Worm (Caenorhabditis elegans) whole organism, early embryonic: ENCODE results near the gene tbg-1.

Experiments
- B0310.2 ChIP-seq: sonication (generic microtip); optimal IDR thresholded peaks from 2 replicates; lab custom pipeline; 2016; ENCODE audit warnings: mild to moderate bottlenecking, missing genetic modification characterization, missing compliant biosample characterization
- F13C5.2 ChIP-seq: sonication (generic microtip); optimal IDR thresholded peaks from 2 replicates; lab custom pipeline; 2017; ENCODE audit warnings: mild to moderate bottlenecking, missing genetic modification characterization, inconsistent platforms, missing compliant biosample characterization
- aly-1 ChIP-seq: sonication (generic microtip); optimal IDR thresholded peaks from 2 replicates; lab custom pipeline; 2016; ENCODE audit warnings: missing genetic modification characterization, missing compliant biosample characterization
- ama-1 ChIP-seq: fragments of 150-350 bp; optimal IDR thresholded peaks from 2 replicates; lab custom pipeline; 2014
- ceh-13 ChIP-seq: fragments of 200-800 bp; sonication (Bioruptor generic); optimal IDR thresholded peaks from 2 replicates; lab custom pipeline; 2018; ENCODE audit warnings: mild to moderate bottlenecking, missing genetic modification characterization, missing compliant biosample characterization
- ceh-36 ChIP-seq: sonication (generic microtip); optimal IDR thresholded peaks from 2 replicates; lab custom pipeline; 2016; ENCODE audit warnings: missing genetic modification characterization, inconsistent platforms, missing compliant biosample characterization
- ets-7 ChIP-seq: sonication (generic microtip); optimal IDR thresholded peaks from 2 replicates; lab custom pipeline; 2016; ENCODE audit warnings: missing genotype, missing genetic modification characterization, missing compliant biosample characterization
- flt-1 ChIP-seq: fragments of 200-800 bp; sonication (Bioruptor generic); IDR thresholded peaks from 2 replicates; pipeline ENCODE4 v1.3.6; 2022; ENCODE audit warnings: missing genetic modification characterization, missing compliant biosample characterization
- hmbx-1 ChIP-seq: sonication (generic microtip); optimal IDR thresholded peaks from 2 replicates; lab custom pipeline; 2016; ENCODE audit warnings: mild to moderate bottlenecking, missing genetic modification characterization, missing compliant biosample characterization
- hmg-4 ChIP-seq: fragments of 200-800 bp; sonication (Bioruptor generic); optimal IDR thresholded peaks from 2 replicates; lab custom pipeline; 2018; ENCODE audit warnings: mild to moderate bottlenecking, missing genetic modification characterization, missing compliant biosample characterization
- hnd-1 ChIP-seq: sonication (generic microtip); optimal IDR thresholded peaks from 2 replicates; lab custom pipeline; 2016; ENCODE audit warnings: missing genetic modification characterization, missing compliant biosample characterization
- pes-1 ChIP-seq: fragments of 200-800 bp; sonication (Bioruptor generic); IDR thresholded peaks from 2 replicates; pipeline ENCODE4 v1.3.6; 2022; ENCODE audit warnings: missing genetic modification reagents, missing genetic modification characterization, missing compliant biosample characterization
- scrt-1 ChIP-seq: fragments of 200-800 bp; sonication (Bioruptor generic); IDR thresholded peaks from 2 replicates; pipeline ENCODE4 v1.3.6; 2022; ENCODE audit warnings: missing genetic modification characterization, missing compliant biosample characterization
- sea-1 ChIP-seq: fragments of 200-800 bp; sonication (Bioruptor generic); conservative IDR thresholded peaks from 2 replicates; pipeline ENCODE4 v1.3.6; 2022; ENCODE audit warnings: missing genetic modification characterization, missing compliant biosample characterization
- tbx-11 ChIP-seq: fragments of 200-800 bp; sonication (Bioruptor generic); IDR thresholded peaks from 2 replicates; pipeline ENCODE4 v1.3.6; 2022; ENCODE audit warnings: missing genetic modification characterization, missing compliant biosample characterization
- tbx-37 ChIP-seq: fragments of 200-800 bp; sonication (Bioruptor generic); conservative IDR thresholded peaks from 2 replicates; pipeline ENCODE4 v1.3.6; 2022; ENCODE audit warnings: missing genetic modification reagents, missing genetic modification characterization, missing compliant biosample characterization
- tra-4 ChIP-seq: sonication (generic microtip); optimal IDR thresholded peaks from 2 replicates; lab custom pipeline; 2017; ENCODE audit warnings: missing genetic modification characterization, missing compliant biosample characterization

The tbg-1 gene

ce11 chrIII:9629855-9630254 lies 901 bp upstream of the tbg-1 start, which contains the start of gene rpac-19:
TSS of gene rpac-19 (minus strand) at chrIII:9629885.
- TF ChIP-seq B0310.2 (tag; lab: Kevin White, UChicago) (no peak), hnd-1 (tag; lab: Kevin White, UChicago) (peak; percentile 23), scrt-1 (GFP tag; lab: Robert Waterston, UW) (peak; percentile 69; the same call in 1 of the 2 replicates), hmg-4 (GFP tag; lab: Kevin White, UChicago) (peak; percentile 13), tra-4 (tag; lab: Kevin White, UChicago) (no peak), aly-1 (tag; lab: Kevin White, UChicago) (no peak), tbx-11 (GFP tag; lab: Robert Waterston, UW) (no peak), ceh-36 (tag; lab: Kevin White, UChicago) (peak; percentile 53), ama-1 (no peak), ets-7 (tag; lab: Kevin White, UChicago) (no peak), F13C5.2 (tag; lab: Kevin White, UChicago) (peak; percentile 70), hmbx-1 (peak; percentile 44), tbx-37 (GFP tag; lab: Robert Waterston, UW) (peak; percentile 50; the same call in 1 of the 2 replicates), sea-1 (GFP tag; lab: Robert Waterston, UW) (0 out of 2 replicates have a peak, but pooled peaks have one; percentile 57), flt-1 (GFP tag; lab: Robert Waterston, UW) (peak; percentile 61; the same call in 1 of the 2 replicates), ceh-13 (GFP tag; lab: Kevin White, UChicago) (peak; percentile 49), pes-1 (GFP tag; lab: Robert Waterston, UW) (peak; percentile 73)

ce11 chrIII:9626602-9627001 lies 2.4 kb downstream of the tbg-1 start:
- TF ChIP-seq pes-1 (GFP tag; lab: Robert Waterston, UW) = no peak
- TF ChIP-seq tra-4 (tag; lab: Kevin White, UChicago) = no peak
- no peak for TF ChIP-seq sea-1 (GFP tag; lab: Robert Waterston, UW)
- no peak for TF ChIP-seq ceh-36 (tag; lab: Kevin White, UChicago)
- TF ChIP-seq flt-1 (GFP tag; lab: Robert Waterston, UW) = no peak
- TF ChIP-seq aly-1 (tag; lab: Kevin White, UChicago) = no peak
- TF ChIP-seq hmg-4 (GFP tag; lab: Kevin White, UChicago) = no peak
- TF ChIP-seq hmbx-1 = no peak
- no peak for TF ChIP-seq B0310.2 (tag; lab: Kevin White, UChicago)
- TF ChIP-seq ets-7 (tag; lab: Kevin White, UChicago) = no peak
- TF ChIP-seq hnd-1 (tag; lab: Kevin White, UChicago) = no peak
- no peak for TF ChIP-seq ama-1
- TF ChIP-seq ceh-13 (GFP tag; lab: Kevin White, UChicago) = no peak
- TF ChIP-seq scrt-1 (GFP tag; lab: Robert Waterston, UW) = no peak
- no peak for TF ChIP-seq tbx-11 (GFP tag; lab: Robert Waterston, UW)

- no peak for TF ChIP-seq hnd-1 (tag; lab: Kevin White, UChicago)
- no peak for TF ChIP-seq aly-1 (tag; lab: Kevin White, UChicago)
- TF ChIP-seq tbx-37 (GFP tag; lab: Robert Waterston, UW) = no peak
- TF ChIP-seq hmg-4 (GFP tag; lab: Kevin White, UChicago) = no peak
- no peak for TF ChIP-seq hmbx-1
Observed at ce11 chrIII:9623460-9623859, 5.5 kb downstream of the tbg-1 start.

ce11 chrIII:9621840-9622525 lies 7.0 kb downstream of the tbg-1 start:
- TF ChIP-seq tbx-37 (GFP tag; lab: Robert Waterston, UW) = no peak
- no peak for TF ChIP-seq ceh-13 (GFP tag; lab: Kevin White, UChicago)
- TF ChIP-seq hmg-4 (GFP tag; lab: Kevin White, UChicago) = no peak
- no peak for TF ChIP-seq F13C5.2 (tag; lab: Kevin White, UChicago)
- no peak for TF ChIP-seq scrt-1 (GFP tag; lab: Robert Waterston, UW)
- TF ChIP-seq hmbx-1 = no peak
- no peak for TF ChIP-seq ets-7 (tag; lab: Kevin White, UChicago)

- TF ChIP-seq ama-1 = no peak
- no peak for TF ChIP-seq scrt-1 (GFP tag; lab: Robert Waterston, UW)
- no peak for TF ChIP-seq tbx-37 (GFP tag; lab: Robert Waterston, UW)
- no peak for TF ChIP-seq hmbx-1
- TF ChIP-seq B0310.2 (tag; lab: Kevin White, UChicago) = no peak
- no peak for TF ChIP-seq hmg-4 (GFP tag; lab: Kevin White, UChicago)
- no peak for TF ChIP-seq sea-1 (GFP tag; lab: Robert Waterston, UW)
- no peak for TF ChIP-seq hnd-1 (tag; lab: Kevin White, UChicago)
- TF ChIP-seq ceh-13 (GFP tag; lab: Kevin White, UChicago) = no peak
- no peak for TF ChIP-seq aly-1 (tag; lab: Kevin White, UChicago)
- no peak for TF ChIP-seq flt-1 (GFP tag; lab: Robert Waterston, UW)
- TF ChIP-seq F13C5.2 (tag; lab: Kevin White, UChicago) = no peak
- TF ChIP-seq tbx-11 (GFP tag; lab: Robert Waterston, UW) = no peak
- no peak for TF ChIP-seq ceh-36 (tag; lab: Kevin White, UChicago)
- no peak for TF ChIP-seq pes-1 (GFP tag; lab: Robert Waterston, UW)
- no peak for TF ChIP-seq tra-4 (tag; lab: Kevin White, UChicago)
- no peak for TF ChIP-seq ets-7 (tag; lab: Kevin White, UChicago)
Observed at ce11 chrIII:9620148-9620547, 8.8 kb downstream of the tbg-1 start.

ce11 chrIII:9619079-9619761 lies 9.7 kb downstream of the tbg-1 start, which contains the start of gene hlh-11:
TSS of gene hlh-11 (plus strand) at chrIII:9619711.
- no peak for TF ChIP-seq F13C5.2 (tag; lab: Kevin White, UChicago)
- no peak for TF ChIP-seq B0310.2 (tag; lab: Kevin White, UChicago)
- no peak for TF ChIP-seq ceh-13 (GFP tag; lab: Kevin White, UChicago)
- TF ChIP-seq flt-1 (GFP tag; lab: Robert Waterston, UW) = no peak
- TF ChIP-seq hmg-4 (GFP tag; lab: Kevin White, UChicago) = no peak
- TF ChIP-seq ama-1 = no peak
- no peak for TF ChIP-seq ceh-36 (tag; lab: Kevin White, UChicago)
- TF ChIP-seq tbx-37 (GFP tag; lab: Robert Waterston, UW) = no peak
- TF ChIP-seq scrt-1 (GFP tag; lab: Robert Waterston, UW) = no peak
- TF ChIP-seq hmbx-1 = no peak
- no peak for TF ChIP-seq hnd-1 (tag; lab: Kevin White, UChicago)
- no peak for TF ChIP-seq tra-4 (tag; lab: Kevin White, UChicago)
- TF ChIP-seq pes-1 (GFP tag; lab: Robert Waterston, UW) = no peak
- TF ChIP-seq ets-7 (tag; lab: Kevin White, UChicago) = no peak
- no peak for TF ChIP-seq tbx-11 (GFP tag; lab: Robert Waterston, UW)
- no peak for TF ChIP-seq sea-1 (GFP tag; lab: Robert Waterston, UW)
- no peak for TF ChIP-seq aly-1 (tag; lab: Kevin White, UChicago)
